Fruit fly (Drosophila melanogaster): Measurements from ENCODE around the gene CG14262.

CG14262 gene

dm6 chr3R:27263434-27264215, 1.6 kb downstream of the CG14262 start, which contains the start of gene woc:
TSS of gene woc (minus strand) at chr3R:27264055.
- peak; percentile 63 for TF ChIP-seq CG3032 (tag; optimal IDR thresholded peaks at IDR 0.05)
- peak; percentile 60 for TF ChIP-seq Ets96B (tag; optimal IDR thresholded peaks at IDR 0.05)
- TF ChIP-seq svp (GFP tag): no peak
- peak; percentile 93 for TF ChIP-seq Eip78C (GFP tag)
- no peak for TF ChIP-seq Blimp-1 (GFP tag; optimal IDR thresholded peaks at IDR 0.05)
- peak; percentile 69 for TF ChIP-seq CG10669 (GFP tag; optimal IDR thresholded peaks at IDR 0.05)
- peak; percentile 70 for TF ChIP-seq fd59A (GFP tag; optimal IDR thresholded peaks at IDR 0.05)
- peak; percentile 68 for TF ChIP-seq dsx (GFP tag; optimal IDR thresholded peaks at IDR 0.05; ENCODE audit: poor library complexity, severe bottlenecking)
- TF ChIP-seq pdm3 (GFP tag; optimal IDR thresholded peaks at IDR 0.05): peak; percentile 50
- peak; percentile 76 for TF ChIP-seq cyc (GFP tag; optimal IDR thresholded peaks at IDR 0.05)
- peak; percentile 86 for TF ChIP-seq CG1621 (tag; optimal IDR thresholded peaks at IDR 0.05)
- peak; percentile 77 for TF ChIP-seq Lpt (GFP tag; optimal IDR thresholded peaks at IDR 0.05)
- peak; percentile 81 for TF ChIP-seq Hr39 (GFP tag; optimal IDR thresholded peaks at IDR 0.05)
- peak; percentile 86 for TF ChIP-seq CG6808 (GFP tag; optimal IDR thresholded peaks at IDR 0.05)
- peak; percentile 76 for TF ChIP-seq CG6792 (GFP tag; optimal IDR thresholded peaks at IDR 0.05)
- peak; percentile 77 for TF ChIP-seq CG8319 (GFP tag; optimal IDR thresholded peaks at IDR 0.05)
- peak; percentile 42 for TF ChIP-seq fd85E (GFP tag; optimal IDR thresholded peaks at IDR 0.05)
- peak; percentile 88 for TF ChIP-seq CG6276 (GFP tag; optimal IDR thresholded peaks at IDR 0.05)
- TF ChIP-seq Hr38 (GFP tag; optimal IDR thresholded peaks at IDR 0.05): peak; percentile 4
- peak; percentile 65 for TF ChIP-seq CG11902 (GFP tag; optimal IDR thresholded peaks at IDR 0.05)
- peak; percentile 83 for TF ChIP-seq CG31627 (GFP tag; optimal IDR thresholded peaks at IDR 0.05)
- TF ChIP-seq CG9139 (GFP tag; optimal IDR thresholded peaks at IDR 0.05): no peak
- TF ChIP-seq CG3919 (GFP tag; optimal IDR thresholded peaks at IDR 0.05): peak; percentile 86
- peak; percentile 79 for TF ChIP-seq CG15336 (GFP tag; IDR thresholded peaks at IDR 0.05)
- peak; percentile 87 for TF ChIP-seq Sox14 (GFP tag; optimal IDR thresholded peaks at IDR 0.05)
- TF ChIP-seq acj6 (GFP tag; optimal IDR thresholded peaks at IDR 0.05): peak; percentile 84
- peak; percentile 73 for TF ChIP-seq CG11294 (GFP tag; IDR thresholded peaks at IDR 0.05)
- TF ChIP-seq Gug (GFP tag; IDR thresholded peaks at IDR 0.05): peak; percentile 77
- TF ChIP-seq esn (GFP tag; optimal IDR thresholded peaks at IDR 0.05): peak; percentile 84
- no peak for TF ChIP-seq Eip93F (GFP tag; optimal IDR thresholded peaks at IDR 0.05)
- TF ChIP-seq CG8119 (GFP tag; IDR thresholded peaks at IDR 0.05): peak; percentile 83
- peak; percentile 89 for TF ChIP-seq CG6163 (GFP tag; IDR thresholded peaks at IDR 0.05)
- TF ChIP-seq CG16779 (tag; optimal IDR thresholded peaks at IDR 0.05): peak; percentile 91
- TF ChIP-seq CG8632 (GFP tag; optimal IDR thresholded peaks at IDR 0.05): peak; percentile 73
- peak; percentile 90 to 92 for TF ChIP-seq ss (GFP tag; optimal IDR thresholded peaks at IDR 0.05)
- peak; percentile 77 for TF ChIP-seq CG7368 (GFP tag; optimal IDR thresholded peaks at IDR 0.05)
- peak; percentile 67 for TF ChIP-seq CG34406 (GFP tag; optimal IDR thresholded peaks at IDR 0.05)
- peak; percentile 94 for TF ChIP-seq fkh (GFP tag; optimal IDR thresholded peaks at IDR 0.05)
- peak; percentile 82 for TF ChIP-seq dac (GFP tag; optimal IDR thresholded peaks at IDR 0.05)
- TF ChIP-seq CG4318 (GFP tag; optimal IDR thresholded peaks at IDR 0.05): no peak
- TF ChIP-seq Sox102F (GFP tag; optimal IDR thresholded peaks at IDR 0.05): no peak
- peak; percentile 27 for TF ChIP-seq Ets21C (GFP tag; optimal IDR thresholded peaks at IDR 0.05)
- TF ChIP-seq lz (GFP tag; optimal IDR thresholded peaks at IDR 0.05): peak; percentile 82
- TF ChIP-seq Met (GFP tag; optimal IDR thresholded peaks at IDR 0.05): no peak
- TF ChIP-seq Hr4 (GFP tag; optimal IDR thresholded peaks at IDR 0.05): peak; percentile 38
- TF ChIP-seq Eip75B (GFP tag; optimal IDR thresholded peaks at IDR 0.05): peak; percentile 69
- peak; percentile 56 for TF ChIP-seq achi (GFP tag; optimal IDR thresholded peaks at IDR 0.05)
- TF ChIP-seq net (GFP tag; optimal IDR thresholded peaks at IDR 0.05): peak; percentile 87
- peak; percentile 64 for TF ChIP-seq CG11762 (GFP tag; optimal IDR thresholded peaks at IDR 0.05; ENCODE audit: insufficient read depth)
- no peak for TF ChIP-seq vri (GFP tag; optimal IDR thresholded peaks at IDR 0.05)
- peak; percentile 55 for TF ChIP-seq OdsH (GFP tag; optimal IDR thresholded peaks at IDR 0.05)

Measured in whole organism, prepupa.